Worm (Caenorhabditis elegans): Measurements from ENCODE around the gene Y27F2A.9.

DNA sequence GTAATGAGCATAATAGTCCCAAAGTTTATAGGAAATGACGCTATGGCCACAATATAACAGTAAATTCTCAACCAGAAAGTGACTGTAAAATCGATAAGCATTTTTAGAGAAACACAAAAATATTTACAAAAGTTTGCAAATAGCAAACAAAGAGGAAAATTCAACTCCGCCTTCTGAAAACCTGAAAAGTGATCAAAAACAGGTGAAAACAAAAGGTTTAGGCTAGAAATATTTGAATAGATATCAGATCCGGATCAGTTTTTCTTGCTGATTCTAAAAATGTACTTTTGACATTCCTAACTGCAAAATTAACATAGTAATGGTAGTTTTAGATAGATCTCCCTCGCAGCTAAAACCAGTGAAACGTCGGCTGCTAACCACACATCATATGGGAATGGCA lies 7.6 kb upstream of the Y27F2A.9 start, which contains the start of gene sri-51:
- TF ChIP-seq ces-1 (GFP tag; optimal IDR thresholded peaks at IDR 0.05) (no peak), tbx-8 (GFP tag; optimal IDR thresholded peaks at IDR 0.05) (no peak), nhr-2 (tag; optimal IDR thresholded peaks at IDR 0.05) (no peak), mep-1 (tag; optimal IDR thresholded peaks at IDR 0.05) (no peak), snpc-4 (tag; optimal IDR thresholded peaks at IDR 0.05) (no peak), nhr-237 (tag; optimal IDR thresholded peaks at IDR 0.05) (no peak), elt-3 (tag; optimal IDR thresholded peaks at IDR 0.05) (no peak), ztf-11 (tag; optimal IDR thresholded peaks at IDR 0.05) (no peak), blmp-1 (tag; optimal IDR thresholded peaks at IDR 0.05) (no peak), sptf-1 (tag; optimal IDR thresholded peaks at IDR 0.05) (no peak), lin-13 (tag; optimal IDR thresholded peaks at IDR 0.05) (no peak)
